Worm (Caenorhabditis elegans): ENCODE measurements around the gene dos-1.

dos-1 gene

ce11 chrIII:9118921-9119606, 15.3 kb downstream of the dos-1 start, which contains the start of gene ced-11 (continued):
- no peak for TF ChIP-seq hlh-4 (tag; optimal IDR thresholded peaks at IDR 0.05)
- no peak for TF ChIP-seq ztf-11 (tag; optimal IDR thresholded peaks at IDR 0.05)
- peak; percentile 66 for TF ChIP-seq grh-1 (GFP tag; IDR thresholded peaks at IDR 0.05)
- no peak for TF ChIP-seq nhr-19 (GFP tag; conservative IDR thresholded peaks at IDR 0.05)
- TF ChIP-seq nhr-71 (tag; optimal IDR thresholded peaks at IDR 0.05) = no peak
- no peak for TF ChIP-seq sup-37 (GFP tag; optimal IDR thresholded peaks at IDR 0.05)
- TF ChIP-seq blmp-1 (tag; optimal IDR thresholded peaks at IDR 0.05) = peak; percentile 23
- no peak for TF ChIP-seq ces-1 (GFP tag; optimal IDR thresholded peaks at IDR 0.05)
- TF ChIP-seq tbx-2 (tag; optimal IDR thresholded peaks at IDR 0.05) = peak; percentile 49
- no peak for TF ChIP-seq ceh-90 (tag; optimal IDR thresholded peaks at IDR 0.05)
- TF ChIP-seq unc-98 (GFP tag; IDR thresholded peaks at IDR 0.05) = no peak
- TF ChIP-seq rnt-1 (tag; optimal IDR thresholded peaks at IDR 0.05) = no peak
- no peak for TF ChIP-seq nhr-28 (tag; optimal IDR thresholded peaks at IDR 0.05)
- no peak for TF ChIP-seq unc-30 (tag; optimal IDR thresholded peaks at IDR 0.05)
- TF ChIP-seq swsn-7 (tag; optimal IDR thresholded peaks at IDR 0.05) = no peak
- no peak for TF ChIP-seq lin-15B (tag; optimal IDR thresholded peaks at IDR 0.05)
- TF ChIP-seq nhr-11 (tag; optimal IDR thresholded peaks at IDR 0.05) = no peak
- TF ChIP-seq lin-14 (GFP tag; optimal IDR thresholded peaks at IDR 0.05) = peak; percentile 71
- no peak for TF ChIP-seq unc-86 (tag; optimal IDR thresholded peaks at IDR 0.05)
- no peak for TF ChIP-seq aha-1 (tag; optimal IDR thresholded peaks at IDR 0.05)
- no peak for TF ChIP-seq hlh-17 (GFP tag; optimal IDR thresholded peaks at IDR 0.05; ENCODE audit: borderline replicate concordance)
- no peak for TF ChIP-seq fkh-10 (GFP tag; optimal IDR thresholded peaks at IDR 0.05)
- no peak for TF ChIP-seq ceh-88 (GFP tag; IDR thresholded peaks at IDR 0.05)
- no peak for TF ChIP-seq Y116A8C.19 (tag; optimal IDR thresholded peaks at IDR 0.05; ENCODE audit: borderline replicate concordance)
- no peak for TF ChIP-seq sptf-1 (tag; optimal IDR thresholded peaks at IDR 0.05)
- no peak for TF ChIP-seq fkh-8 (tag; optimal IDR thresholded peaks at IDR 0.05)
- TF ChIP-seq nhr-20 (tag; optimal IDR thresholded peaks at IDR 0.05) = no peak
- TF ChIP-seq nhr-47 (tag; optimal IDR thresholded peaks at IDR 0.05) = no peak
- no peak for TF ChIP-seq egl-27 (tag; optimal IDR thresholded peaks at IDR 0.05)
- TF ChIP-seq tlp-1 (tag; optimal IDR thresholded peaks at IDR 0.05) = no peak
- no peak for TF ChIP-seq efl-1 (optimal IDR thresholded peaks at IDR 0.05)
- TF ChIP-seq efl-1 (GFP tag; optimal IDR thresholded peaks at IDR 0.05 in 1 of 2) = no peak
- TF ChIP-seq nhr-77 (tag; optimal IDR thresholded peaks at IDR 0.05) = no peak
- peak; percentile 5 for TF ChIP-seq nhr-90 (tag; optimal IDR thresholded peaks at IDR 0.05; ENCODE audit: poor library complexity)
- TF ChIP-seq vab-15 (tag; optimal IDR thresholded peaks at IDR 0.05) = no peak
- no peak for TF ChIP-seq pqm-1 (tag; optimal IDR thresholded peaks at IDR 0.05)
- TF ChIP-seq unc-130 (tag; optimal IDR thresholded peaks at IDR 0.05) = peak; percentile 37
- no peak for TF ChIP-seq isw-1 (GFP tag; IDR thresholded peaks at IDR 0.05)

DNA sequence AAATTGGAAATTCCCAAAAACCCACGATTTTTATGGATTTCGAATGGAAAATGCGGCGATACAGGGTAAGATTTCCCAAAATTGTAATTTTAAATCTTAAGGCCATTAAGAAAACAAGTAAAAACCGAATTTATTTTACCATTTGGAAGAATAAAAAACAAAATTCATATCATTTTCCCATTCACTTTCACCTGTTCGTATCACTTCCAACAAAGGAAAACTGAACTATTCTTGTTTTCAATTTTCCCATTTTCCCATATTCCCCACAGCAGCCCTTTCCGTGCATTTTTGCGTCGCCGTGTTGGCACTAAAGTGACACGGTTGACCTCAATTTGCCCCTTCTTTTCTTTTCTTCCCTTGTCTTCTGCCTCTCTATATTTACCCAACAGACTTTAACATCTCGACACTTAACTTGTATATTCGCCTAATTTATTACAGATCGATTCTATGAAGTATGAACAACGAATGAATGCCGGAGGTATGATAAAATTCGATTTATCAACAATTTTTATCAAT, 22.1 kb downstream of the dos-1 start, which contains the start of gene sec-16A.1:
TSS of gene sec-16A.1 (plus strand) at position 51 of the 516 bp plus-strand sequence.
- TF ChIP-seq lin-14 (GFP tag; optimal IDR thresholded peaks at IDR 0.05) (peak; percentile 32), lin-35 (GFP tag; optimal IDR thresholded peaks at IDR 0.05) (peak; percentile 34 to 66), swsn-7 (tag; optimal IDR thresholded peaks at IDR 0.05) (no peak), efl-1 (optimal IDR thresholded peaks at IDR 0.05) (peak; percentile 43 to 61), efl-1 (GFP tag; optimal IDR thresholded peaks at IDR 0.05 in 1 of 2) (peak; percentile 54 to 96), nhr-237 (tag; optimal IDR thresholded peaks at IDR 0.05) (no peak), mdl-1 (tag; optimal IDR thresholded peaks at IDR 0.05) (no peak), pqm-1 (tag; optimal IDR thresholded peaks at IDR 0.05) (no peak), mab-9 (GFP tag; IDR thresholded peaks at IDR 0.05) (no peak), xbp-1 (tag; optimal IDR thresholded peaks at IDR 0.05) (peak; percentile 22), ztf-11 (tag; optimal IDR thresholded peaks at IDR 0.05) (no peak), ama-1 (optimal IDR thresholded peaks at IDR 0.05) (no peak), hlh-17 (GFP tag; optimal IDR thresholded peaks at IDR 0.05; ENCODE audit: borderline replicate concordance) (no peak), aha-1 (tag; optimal IDR thresholded peaks at IDR 0.05) (no peak), hlh-4 (tag; optimal IDR thresholded peaks at IDR 0.05) (no peak), elt-3 (tag; optimal IDR thresholded peaks at IDR 0.05) (peak in 1 of 6 experiments; percentile 58), dpl-1 (GFP tag; optimal IDR thresholded peaks at IDR 0.05) (peak; percentile 32 to 51 (median 48)), unc-130 (tag; optimal IDR thresholded peaks at IDR 0.05) (peak; percentile 4), nhr-20 (tag; optimal IDR thresholded peaks at IDR 0.05) (peak; percentile 43), dsc-1 (tag; optimal IDR thresholded peaks at IDR 0.05) (no peak), snu-23 (GFP tag; optimal IDR thresholded peaks at IDR 0.05) (peak; percentile 52), ceh-82 (tag; optimal IDR thresholded peaks at IDR 0.05) (peak in 1 of 3 experiments; percentile 18), nhr-85 (tag) (peak; percentile 4), F16B12.6 (tag; optimal IDR thresholded peaks at IDR 0.05) (peak; percentile 82), blmp-1 (tag; optimal IDR thresholded peaks at IDR 0.05) (peak; percentile 92)
